Worm (Caenorhabditis elegans) whole organism, midembryonic: ENCODE data around the gene srbc-6.

Experiments used
- cog-1 ChIP-seq: sonication (generic microtip); optimal IDR thresholded peaks from 2 replicates; lab custom pipeline; 2016; ENCODE audit warnings: missing genetic modification characterization, missing compliant biosample characterization
- flt-1 ChIP-seq: fragments of 200-800 bp; sonication (Bioruptor generic); IDR thresholded peaks from 2 replicates; pipeline ENCODE4 v1.3.6; 2022; ENCODE audit warnings: missing genetic modification characterization, missing compliant biosample characterization
- tab-1 ChIP-seq: fragments of 200-800 bp; sonication (Bioruptor generic); IDR thresholded peaks from 2 replicates; pipeline ENCODE4 v1.3.6; 2022; ENCODE audit warnings: missing genetic modification characterization, missing compliant biosample characterization
- ztf-29 ChIP-seq: fragments of 200-800 bp; sonication (Bioruptor generic); IDR thresholded peaks from 2 replicates; pipeline ENCODE4 v1.3.6; 2022; ENCODE audit warnings: missing genetic modification reagents, missing genetic modification characterization, missing compliant biosample characterization

ce11 chrV:3204433-3204832, 34.5 kb downstream of the srbc-6 start:
- TF ChIP-seq tab-1 (GFP tag; lab: Robert Waterston, UW) (no peak), cog-1 (tag; lab: Kevin White, UChicago) (no peak), ztf-29 (GFP tag; lab: Robert Waterston, UW) (no peak), flt-1 (no peak)
